Worm (Caenorhabditis elegans): ENCODE results near the gene cpz-2.

Gene cpz-2

DNA sequence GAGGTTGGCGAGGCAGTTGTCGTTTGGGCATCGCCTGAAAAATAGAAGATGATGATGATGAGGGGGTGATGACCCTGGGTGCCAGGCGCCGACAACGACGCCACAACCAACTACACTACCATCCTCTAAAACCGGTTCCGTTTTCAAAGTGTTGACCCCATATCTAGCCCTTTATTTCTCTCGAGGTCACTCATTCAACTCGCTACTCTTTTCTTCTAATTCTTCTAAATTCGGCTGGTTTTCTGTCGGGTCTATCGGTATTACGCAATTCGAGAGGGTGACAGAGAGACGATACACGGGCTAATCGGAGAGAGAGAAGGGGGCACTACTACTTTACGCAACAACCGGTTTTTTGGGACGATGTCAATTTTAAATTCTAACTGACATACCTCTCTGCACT lies 9.7 kb upstream of the cpz-2 start (continued):
- TF ChIP-seq skn-1 (tag; optimal IDR thresholded peaks at IDR 0.05) (no peak), gei-8 (GFP tag; optimal IDR thresholded peaks at IDR 0.05) (no peak), nhr-48 (tag; optimal IDR thresholded peaks at IDR 0.05) (peak; percentile 62), dmd-9 (GFP tag; IDR thresholded peaks at IDR 0.05) (no peak), ztf-7 (tag; optimal IDR thresholded peaks at IDR 0.05) (no peak), nhr-42 (GFP tag; IDR thresholded peaks at IDR 0.05) (no peak), mxl-3 (GFP tag; optimal IDR thresholded peaks at IDR 0.05) (peak; percentile 57), nhr-41 (GFP tag; IDR thresholded peaks at IDR 0.05) (no peak), nhr-76 (tag; optimal IDR thresholded peaks at IDR 0.05) (no peak), madf-5 (GFP tag; IDR thresholded peaks at IDR 0.05) (0 out of 4 replicates have a peak, but pooled peaks of 1 of the 2 experiments have one; percentile 44), hmg-1.1 (GFP tag; IDR thresholded peaks at IDR 0.05) (no peak), spr-1 (tag; optimal IDR thresholded peaks at IDR 0.05) (no peak), egl-27 (tag; optimal IDR thresholded peaks at IDR 0.05) (no peak), ceh-32 (tag; optimal IDR thresholded peaks at IDR 0.05; ENCODE audit: poor library complexity) (no peak), nhr-28 (tag; optimal IDR thresholded peaks at IDR 0.05) (peak; percentile 90), lin-1 (GFP tag; IDR thresholded peaks at IDR 0.05) (no peak), ZK546.5 (tag; optimal IDR thresholded peaks at IDR 0.05) (no peak), php-3 (GFP tag; IDR thresholded peaks at IDR 0.05) (no peak), snpc-4 (tag; optimal IDR thresholded peaks at IDR 0.05) (no peak), nhr-102 (tag; optimal IDR thresholded peaks at IDR 0.05) (peak; percentile 6), pqm-1 (tag; optimal IDR thresholded peaks at IDR 0.05) (no peak), unc-130 (GFP tag; optimal IDR thresholded peaks at IDR 0.05) (no peak), zfp-2 (tag; optimal IDR thresholded peaks at IDR 0.05) (no peak), F37D6.2 (tag; optimal IDR thresholded peaks at IDR 0.05) (no peak), tra-1 (GFP tag; IDR thresholded peaks at IDR 0.05) (no peak), F44E2.7 (GFP tag; IDR thresholded peaks at IDR 0.05) (no peak), cey-2 (tag; optimal IDR thresholded peaks at IDR 0.05; ENCODE audit: borderline replicate concordance, insufficient read depth) (peak; percentile 1), set-16 (GFP tag; IDR thresholded peaks at IDR 0.05) (no peak), dve-1 (tag; optimal IDR thresholded peaks at IDR 0.05; ENCODE audit: insufficient read depth) (peak; percentile 26), lin-38 (GFP tag; IDR thresholded peaks at IDR 0.05) (peak; percentile 38), nhr-10 (tag; optimal IDR thresholded peaks at IDR 0.05) (no peak), zfp-3 (GFP tag; conservative IDR thresholded peaks at IDR 0.05) (no peak), ctbp-1 (GFP tag; IDR thresholded peaks at IDR 0.05) (no peak), ceh-28 (tag; optimal IDR thresholded peaks at IDR 0.05) (no peak), mdl-1 (tag; optimal IDR thresholded peaks at IDR 0.05) (peak in 1 of 2 experiments; percentile 68), mes-2 (tag; optimal IDR thresholded peaks at IDR 0.05; ENCODE audit: poor library complexity, severe bottlenecking) (peak; percentile 49), nhr-237 (tag; optimal IDR thresholded peaks at IDR 0.05) (no peak), lin-15B (tag; optimal IDR thresholded peaks at IDR 0.05) (no peak), mxl-2 (GFP tag; conservative IDR thresholded peaks at IDR 0.05) (no peak)

ce11 chrV:13372821-13373220 lies 8.2 kb upstream of the cpz-2 start:
- TF ChIP-seq gei-8 (GFP tag; optimal IDR thresholded peaks at IDR 0.05) (no peak), pqm-1 (tag; optimal IDR thresholded peaks at IDR 0.05) (peak; percentile 92), snpc-4 (tag; optimal IDR thresholded peaks at IDR 0.05) (no peak), nhr-6 (tag; optimal IDR thresholded peaks at IDR 0.05) (peak; percentile 58), dmd-6 (GFP tag; IDR thresholded peaks at IDR 0.05) (peak; percentile 78), D1046.2 (GFP tag; IDR thresholded peaks at IDR 0.05) (no peak), hmg-1.1 (GFP tag; IDR thresholded peaks at IDR 0.05) (no peak), dmd-8 (GFP tag; IDR thresholded peaks at IDR 0.05) (no peak), ctbp-1 (GFP tag; IDR thresholded peaks at IDR 0.05) (no peak), hlh-30 (tag; optimal IDR thresholded peaks at IDR 0.05; ENCODE audit: insufficient read depth) (peak; percentile 29), nhr-42 (GFP tag; IDR thresholded peaks at IDR 0.05) (no peak), nhr-77 (tag; optimal IDR thresholded peaks at IDR 0.05) (peak; percentile 75), unc-62 (GFP tag; optimal IDR thresholded peaks at IDR 0.05 in 1 of 2) (no peak), unc-62 (tag; optimal IDR thresholded peaks at IDR 0.05) (no peak), nhr-102 (tag; optimal IDR thresholded peaks at IDR 0.05) (peak; percentile 14), unc-39 (tag; optimal IDR thresholded peaks at IDR 0.05) (no peak), nhr-111 (GFP tag; optimal IDR thresholded peaks at IDR 0.05) (no peak), php-3 (GFP tag; IDR thresholded peaks at IDR 0.05) (peak; percentile 39; the same call in 1 of the 2 replicates), tag-97 (GFP tag; IDR thresholded peaks at IDR 0.05) (no peak), Y5F2A.4 (GFP tag; optimal IDR thresholded peaks at IDR 0.05) (no peak), Y75B8A.6 (GFP tag; IDR thresholded peaks at IDR 0.05) (no peak), aha-1 (tag) (peak; percentile 44)

Data from whole organism, L4 larva.